Worm (Caenorhabditis elegans) whole organism, young adult: ENCODE measurements around the gene F13E9.16.

ENCODE experiments used
- F22D6.2 ChIP-seq: sonication (generic microtip); optimal IDR thresholded peaks from 2 replicates; lab custom pipeline; 2016; ENCODE audit warnings: mild to moderate bottlenecking, missing genetic modification characterization, missing compliant biosample characterization
- F33H1.4 ChIP-seq: fragments of 200-800 bp; sonication (Bioruptor generic); IDR thresholded peaks from 2 replicates; pipeline ENCODE4 v1.3.6; 2022; ENCODE audit warnings: missing genetic modification reagents, missing genetic modification characterization, missing compliant biosample characterization
- F52B5.7 ChIP-seq: sonication (generic microtip); optimal IDR thresholded peaks from 2 replicates; lab custom pipeline; 2016; ENCODE audit warnings: mild to moderate bottlenecking, missing genetic modification characterization, missing compliant biosample characterization
- K12H6.12 ChIP-seq: fragments of 200-800 bp; sonication (Bioruptor generic); optimal IDR thresholded peaks from 2 replicates; lab custom pipeline; 2018; ENCODE audit warnings: mild to moderate bottlenecking, missing genetic modification characterization, missing compliant biosample characterization
- T07F8.4 ChIP-seq: sonication (generic microtip); optimal IDR thresholded peaks from 2 replicates; lab custom pipeline; 2016; ENCODE audit warnings: mild to moderate bottlenecking, missing genetic modification characterization, moderate library complexity, missing compliant biosample characterization
- T26A5.8 ChIP-seq: sonication (generic microtip); optimal IDR thresholded peaks from 2 replicates; lab custom pipeline; 2016; ENCODE audit warnings: missing genetic modification characterization, missing compliant biosample characterization
- Y95B8A.8 ChIP-seq: fragments of 200-800 bp; sonication (Bioruptor generic); IDR thresholded peaks from 2 replicates; pipeline ENCODE4 v1.3.6; 2022; ENCODE audit warnings: missing genetic modification reagents, missing genetic modification characterization, missing compliant biosample characterization
- akir-1 ChIP-seq: fragments of 200-800 bp; sonication (Bioruptor generic); optimal IDR thresholded peaks from 2 replicates; lab custom pipeline; 2018; ENCODE audit warnings: mild to moderate bottlenecking, missing genetic modification characterization, moderate library complexity, missing compliant biosample characterization
- cebp-1 ChIP-seq, 2 experiments: fragments of 200-800 bp in 1 of 2; sonication (Bioruptor generic) in 1 of 2; sonication (generic microtip) in 1 of 2; IDR thresholded peaks in 1 of 2; optimal IDR thresholded peaks in 1 of 2; 2 replicates each; pipeline versions ENCODE4 v1.3.6 to Lab custom; 2017 to 2022; ENCODE audit warnings: missing compliant biosample characterization in 2 of 2, missing genetic modification characterization in 2 of 2, mild to moderate bottlenecking in 1 of 2, missing genetic modification reagents in 1 of 2, moderate library complexity in 1 of 2
- chd-7 ChIP-seq: sonication (generic microtip); optimal IDR thresholded peaks from 2 replicates; lab custom pipeline; 2016; ENCODE audit warnings: mild to moderate bottlenecking, missing genetic modification characterization, moderate library complexity, missing compliant biosample characterization
- dpff-1 ChIP-seq: sonication (generic microtip); optimal IDR thresholded peaks from 2 replicates; lab custom pipeline; 2017; ENCODE audit warnings: mild to moderate bottlenecking, missing genetic modification characterization, missing compliant biosample characterization
- ets-4 ChIP-seq: fragments of 200-800 bp; sonication (Bioruptor generic); optimal IDR thresholded peaks from 2 replicates; lab custom pipeline; 2018; ENCODE audit warnings: mild to moderate bottlenecking, missing genetic modification characterization, missing compliant biosample characterization
- fkh-3 ChIP-seq: sonication (generic microtip); optimal IDR thresholded peaks from 2 replicates; lab custom pipeline; 2016; ENCODE audit warnings: mild to moderate bottlenecking, missing genetic modification characterization, missing compliant biosample characterization
- hlh-12 ChIP-seq: sonication (generic microtip); optimal IDR thresholded peaks from 2 replicates; lab custom pipeline; 2016; ENCODE audit warnings: missing genetic modification characterization, missing compliant biosample characterization
- hmg-20 ChIP-seq: fragments of 200-800 bp; sonication (Bioruptor generic); IDR thresholded peaks from 2 replicates; pipeline ENCODE4 v1.3.6; 2022; ENCODE audit warnings: missing genetic modification reagents, missing genetic modification characterization, missing compliant biosample characterization
- hsf-1 ChIP-seq: fragments of 200-800 bp; sonication (Bioruptor generic); IDR thresholded peaks from 2 replicates; pipeline ENCODE4 v1.3.6; 2022; ENCODE audit warnings: missing genetic modification reagents, missing genetic modification characterization, missing compliant biosample characterization
- lin-35 ChIP-seq, 3 experiments: fragments of 150-350 bp in 2 of 3; sonication (generic microtip) in 1 of 3; optimal IDR thresholded peaks; 2 replicates each; lab custom pipeline; 2014 to 2018; ENCODE audit warnings: missing biosample characterization in 3 of 3, missing genetic modification characterization in 3 of 3, missing genetic modification reagents in 3 of 3
- lin-40 ChIP-seq: sonication (generic microtip); optimal IDR thresholded peaks from 2 replicates; lab custom pipeline; 2016; ENCODE audit warnings: missing genetic modification characterization, mild to moderate bottlenecking, missing compliant biosample characterization, missing genotype, missing genetic modification reagents
- lsy-27 ChIP-seq: sonication (generic microtip); optimal IDR thresholded peaks from 2 replicates; lab custom pipeline; 2017; ENCODE audit warnings: missing genetic modification characterization, mild to moderate bottlenecking, missing compliant biosample characterization, antibody characterized with exemption, missing genotype, borderline replicate concordance; ENCODE audit not compliant: insufficient read depth
- mxl-1 ChIP-seq: sonication (generic microtip); optimal IDR thresholded peaks from 2 replicates; lab custom pipeline; 2016; ENCODE audit warnings: missing genetic modification characterization, missing compliant biosample characterization
- nfya-1 ChIP-seq: sonication (generic microtip); optimal IDR thresholded peaks from 2 replicates; lab custom pipeline; 2017; ENCODE audit warnings: antibody characterized with exemption, missing compliant biosample characterization, missing genetic modification characterization, borderline replicate concordance; ENCODE audit not compliant: insufficient read depth
- pbrm-1 ChIP-seq: fragments of 200-800 bp; sonication (Bioruptor generic); IDR thresholded peaks from 2 replicates; pipeline ENCODE4 v1.3.6; 2022; ENCODE audit warnings: missing genetic modification reagents, missing genetic modification characterization, missing compliant biosample characterization
- rcor-1 ChIP-seq: fragments of 200-800 bp; sonication (Bioruptor generic); IDR thresholded peaks from 2 replicates; pipeline ENCODE4 v1.3.6; 2022; ENCODE audit warnings: missing genetic modification reagents, missing genetic modification characterization, missing compliant biosample characterization
- rpc-1 ChIP-seq, 2 experiments: fragments of 150-350 bp in 1 of 2; sonication (generic microtip) in 1 of 2; optimal IDR thresholded peaks; 2 replicates each; lab custom pipeline; 2014 to 2018; ENCODE audit warnings: missing biosample characterization in 1 of 2, missing genetic modification characterization in 1 of 2, missing genetic modification reagents in 1 of 2, missing genotype in 1 of 2
- sea-2 ChIP-seq: fragments of 200-800 bp; sonication (Bioruptor generic); IDR thresholded peaks from 2 replicates; pipeline ENCODE4 v1.3.6; 2022; ENCODE audit warnings: missing genetic modification characterization, missing compliant biosample characterization
- xnd-1 ChIP-seq: sonication (generic microtip); optimal IDR thresholded peaks from 2 replicates; lab custom pipeline; 2016; ENCODE audit warnings: missing genotype, missing genetic modification reagents, missing genetic modification characterization, missing compliant biosample characterization
- ztf-18 ChIP-seq: sonication (generic microtip); optimal IDR thresholded peaks from 2 replicates; lab custom pipeline; 2016; ENCODE audit warnings: missing genotype, mild to moderate bottlenecking, missing genetic modification characterization, missing compliant biosample characterization
- ztf-22 ChIP-seq: fragments of 200-800 bp; sonication (Bioruptor generic); optimal IDR thresholded peaks from 2 replicates; lab custom pipeline; 2018; ENCODE audit warnings: mild to moderate bottlenecking, missing genetic modification characterization, moderate library complexity, missing compliant biosample characterization
- ztf-26 ChIP-seq: sonication (generic microtip); optimal IDR thresholded peaks from 2 replicates; lab custom pipeline; 2017; ENCODE audit warnings: missing genetic modification characterization, missing compliant biosample characterization
- ztf-6 ChIP-seq: fragments of 200-800 bp; sonication (Bioruptor generic); IDR thresholded peaks from 2 replicates; pipeline ENCODE4 v1.3.6; 2022; ENCODE audit warnings: missing genetic modification reagents, missing genetic modification characterization, missing compliant biosample characterization

Gene F13E9.16

DNA sequence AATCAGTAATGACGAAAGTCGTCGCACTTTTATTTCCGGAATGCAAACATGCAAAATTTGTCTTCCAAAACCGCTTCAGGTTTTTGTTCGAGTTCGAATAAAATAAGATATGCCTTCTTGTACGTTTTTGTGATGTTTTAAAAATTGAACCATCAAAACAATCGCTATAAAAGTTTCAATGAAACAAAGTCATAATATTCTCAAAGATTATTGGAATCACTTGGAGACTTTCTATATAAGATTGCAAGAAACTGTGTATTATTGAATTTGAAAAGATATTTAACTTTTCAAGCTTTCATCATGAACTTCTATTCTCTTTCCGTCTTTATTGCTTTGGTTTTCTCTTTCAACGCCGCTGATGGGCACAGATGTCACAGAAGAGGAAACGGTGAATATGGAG, 10.3 kb downstream of the F13E9.16 start, which contains the start of gene fipr-14:
Gene fipr-14 (plus strand): TSS at position 301 of the 400 bp plus-strand sequence.
- no peak for TF ChIP-seq hmg-20 (GFP tag; lab: Robert Waterston, UW)
- no peak for TF ChIP-seq xnd-1 (tag; lab: Kevin White, UChicago)
- no peak for TF ChIP-seq hsf-1
- no peak for TF ChIP-seq ets-4 (GFP tag; lab: Kevin White, UChicago)
- TF ChIP-seq K12H6.12 (tag; lab: Kevin White, UChicago), result no peak
- no peak for TF ChIP-seq ztf-18
- TF ChIP-seq F33H1.4 (GFP tag; lab: Robert Waterston, UW), result no peak
- no peak for TF ChIP-seq F52B5.7 (tag; lab: Kevin White, UChicago)
- no peak for TF ChIP-seq chd-7 (tag; lab: Kevin White, UChicago)

- TF ChIP-seq F22D6.2 (tag; lab: Kevin White, UChicago), result no peak
- no peak for TF ChIP-seq Y95B8A.8 (GFP tag; lab: Robert Waterston, UW)
- TF ChIP-seq hlh-12, result no peak
Measured at ce11 chrIV:10874527-10874926, 12.7 kb downstream of the F13E9.16 start, which contains the start of gene F13E9.12. TSS of gene F13E9.12 (minus strand) at chrIV:10874627.

DNA sequence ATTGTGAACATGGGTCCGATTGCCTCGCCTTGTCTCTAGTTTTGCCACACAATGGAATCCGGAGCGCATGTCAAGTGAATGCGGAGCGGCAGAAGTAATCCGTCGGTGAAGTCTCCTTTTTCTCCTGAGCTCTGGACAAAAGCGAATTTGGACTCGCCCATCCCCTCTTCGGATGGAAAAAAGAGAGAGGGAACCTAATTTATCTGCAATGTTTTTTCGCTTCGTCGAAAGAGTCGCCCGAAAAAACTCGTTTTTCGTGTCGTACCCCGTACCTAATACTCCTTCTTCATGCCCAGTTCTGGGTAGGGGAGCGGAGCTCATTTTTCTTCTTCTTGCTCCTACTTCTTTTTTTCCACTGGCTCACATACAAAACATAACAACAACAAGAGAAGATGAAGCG, 17.0 kb downstream of the F13E9.16 start:
- TF ChIP-seq cebp-1 (GFP tag; IDR thresholded peaks at IDR 0.05; lab: Robert Waterston, UW) (no peak), cebp-1 (tag; optimal IDR thresholded peaks at IDR 0.05; lab: Kevin White, UChicago) (no peak), xnd-1 (tag; lab: Kevin White, UChicago) (no peak), lsy-27 (tag; lab: Kevin White, UChicago) (no peak)
- TF ChIP-seq, all 124 proteins: peak for 0

ce11 chrIV:10869642-10870041, 17.5 kb downstream of the F13E9.16 start:
- TF ChIP-seq nfya-1 (tag; lab: Kevin White, UChicago) (no peak), ztf-6 (GFP tag; lab: Robert Waterston, UW) (no peak), dpff-1 (tag; lab: Kevin White, UChicago) (no peak), Y95B8A.8 (GFP tag; lab: Robert Waterston, UW) (no peak), fkh-3 (tag; lab: Kevin White, UChicago) (no peak), lin-40 (tag; lab: Kevin White, UChicago) (no peak), sea-2 (GFP tag; lab: Robert Waterston, UW) (no peak), akir-1 (GFP tag; lab: Kevin White, UChicago) (no peak), ztf-26 (tag; lab: Kevin White, UChicago) (no peak), pbrm-1 (GFP tag; lab: Robert Waterston, UW) (no peak), ztf-22 (GFP tag; lab: Kevin White, UChicago) (no peak), T07F8.4 (tag; lab: Kevin White, UChicago) (no peak), mxl-1 (tag; lab: Kevin White, UChicago) (no peak), rpc-1 (optimal IDR thresholded peaks at IDR 0.05; lab: Kevin White, UChicago) (no peak), rpc-1 (tag; optimal IDR thresholded peaks at IDR 0.05; lab: Kevin White, UChicago) (no peak), chd-7 (tag; lab: Kevin White, UChicago) (no peak), T26A5.8 (tag; lab: Kevin White, UChicago) (no peak), rcor-1 (GFP tag; lab: Robert Waterston, UW) (no peak), lin-35 (GFP tag; optimal IDR thresholded peaks at IDR 0.05; lab: Kevin White, UChicago) (no peak), cebp-1 (GFP tag; IDR thresholded peaks at IDR 0.05; lab: Robert Waterston, UW) (no peak), cebp-1 (tag; optimal IDR thresholded peaks at IDR 0.05; lab: Kevin White, UChicago) (no peak)
